Fruit fly (Drosophila melanogaster) whole organism, embryonic: ENCODE results near the gene CG42716.

ENCODE experiments used
- Ada2b ChIP-seq: fragments of 200-800 bp; sonication (Bioruptor generic); IDR thresholded peaks from 2 replicates; pipeline ENCODE4 v1.3.6; 2022; ENCODE audit warnings: missing biosample characterization, missing genetic modification characterization
- CG10267 ChIP-seq: fragments of 200-800 bp; sonication (Bioruptor generic); optimal IDR thresholded peaks from 2 replicates; lab custom pipeline; 2018; ENCODE audit warnings: missing biosample characterization, mild to moderate bottlenecking, missing genetic modification characterization, moderate library complexity
- CG10979 ChIP-seq: fragments of 200-800 bp; sonication (Bioruptor generic); optimal IDR thresholded peaks from 2 replicates; lab custom pipeline; 2018; ENCODE audit warnings: missing biosample characterization, mild to moderate bottlenecking, missing genetic modification characterization, moderate library complexity
- CG12942 ChIP-seq: fragments of 200-800 bp; sonication (Bioruptor generic); optimal IDR thresholded peaks from 3 replicates; lab custom pipeline; 2016; ENCODE audit warnings: missing biosample characterization, missing genetic modification characterization
- CG14050 ChIP-seq: fragments of 200-800 bp; sonication (Bioruptor generic); IDR thresholded peaks from 3 replicates; pipeline ENCODE4 v1.3.6; 2022; ENCODE audit warnings: missing biosample characterization, missing genetic modification characterization
- CG15073 ChIP-seq: fragments of 200-800 bp; sonication (Bioruptor generic); optimal IDR thresholded peaks from 2 replicates; lab custom pipeline; 2016; ENCODE audit warnings: missing biosample characterization, missing genetic modification characterization
- CG17186 ChIP-seq: fragments of 200-800 bp; sonication (Bioruptor generic); optimal IDR thresholded peaks from 3 replicates; lab custom pipeline; 2017; ENCODE audit warnings: missing biosample characterization, missing genetic modification reagents, missing genetic modification characterization
- CG18262 ChIP-seq: fragments of 200-800 bp; optimal IDR thresholded peaks from 3 replicates; lab custom pipeline; 2019; ENCODE audit warnings: missing biosample characterization, mild to moderate bottlenecking, missing genetic modification characterization, moderate library complexity
- CG2199 ChIP-seq: fragments of 200-800 bp; sonication (Bioruptor generic); IDR thresholded peaks from 3 replicates; pipeline ENCODE4 v1.3.6; 2022; ENCODE audit warnings: missing biosample characterization, missing genetic modification characterization
- CG2875 ChIP-seq: fragments of 200-800 bp; sonication (Bioruptor generic); optimal IDR thresholded peaks from 2 replicates; lab custom pipeline; 2017; ENCODE audit warnings: missing biosample characterization, mild to moderate bottlenecking, missing genetic modification characterization, missing genetic modification reagents
- CG3847 ChIP-seq: fragments of 200-800 bp; sonication (Bioruptor generic); IDR thresholded peaks from 2 replicates; pipeline ENCODE4 v1.3.6; 2022; ENCODE audit warnings: missing biosample characterization, missing genetic modification characterization
- CG3995 ChIP-seq: fragments of 200-800 bp; sonication (Bioruptor generic); optimal IDR thresholded peaks from 3 replicates; lab custom pipeline; 2016; ENCODE audit warnings: missing biosample characterization, missing genetic modification characterization
- CG4328 ChIP-seq: fragments of 200-800 bp; sonication (Bioruptor generic); optimal IDR thresholded peaks from 3 replicates; lab custom pipeline; 2017; ENCODE audit warnings: missing biosample characterization, missing genetic modification reagents, missing genetic modification characterization
- CG4854 ChIP-seq: fragments of 200-800 bp; sonication (Bioruptor generic); optimal IDR thresholded peaks from 2 replicates; lab custom pipeline; 2016; ENCODE audit warnings: missing biosample characterization, missing genetic modification characterization, inconsistent platforms
- CG5180 ChIP-seq: fragments of 200-800 bp; sonication (Bioruptor generic); optimal IDR thresholded peaks from 3 replicates; lab custom pipeline; 2017; ENCODE audit warnings: missing biosample characterization, missing genetic modification characterization, mild to moderate bottlenecking, moderate library complexity, missing genetic modification reagents
- CG6254 ChIP-seq: fragments of 200-800 bp; sonication (Bioruptor generic); optimal IDR thresholded peaks from 3 replicates; lab custom pipeline; 2017; ENCODE audit warnings: mild to moderate bottlenecking, missing biosample characterization, missing genetic modification reagents, missing genetic modification characterization
- CG6683 ChIP-seq: fragments of 200-800 bp; sonication (Bioruptor generic); optimal IDR thresholded peaks from 2 replicates; lab custom pipeline; 2017; ENCODE audit warnings: missing biosample characterization, mild to moderate bottlenecking, missing genetic modification characterization, missing genetic modification reagents
- CG6813 ChIP-seq: fragments of 200-800 bp; sonication (Bioruptor generic); optimal IDR thresholded peaks from 2 replicates; lab custom pipeline; 2017; ENCODE audit warnings: missing biosample characterization, missing genetic modification characterization, mild to moderate bottlenecking, moderate library complexity, missing genetic modification reagents
- CG7556 ChIP-seq: fragments of 200-800 bp; sonication (Bioruptor generic); optimal IDR thresholded peaks from 2 replicates; lab custom pipeline; 2017; ENCODE audit warnings: missing biosample characterization, mild to moderate bottlenecking, missing genetic modification characterization
- D19A ChIP-seq: fragments of 200-800 bp; optimal IDR thresholded peaks from 3 replicates; lab custom pipeline; 2019; ENCODE audit warnings: missing biosample characterization, mild to moderate bottlenecking, missing genetic modification characterization, moderate library complexity
- Dp ChIP-seq: fragments of 200-800 bp; sonication (Bioruptor generic); optimal IDR thresholded peaks from 2 replicates; lab custom pipeline; 2018; ENCODE audit warnings: missing biosample characterization, mild to moderate bottlenecking, missing genetic modification characterization, moderate library complexity
- HLH54F ChIP-seq: fragments of 200-800 bp; sonication (Bioruptor generic); optimal IDR thresholded peaks from 3 replicates; lab custom pipeline; 2016; ENCODE audit warnings: missing biosample characterization, missing genetic modification characterization
- MTF-1 ChIP-seq: fragments of 200-800 bp; sonication (Bioruptor generic); optimal IDR thresholded peaks from 2 replicates; lab custom pipeline; 2018; ENCODE audit warnings: missing biosample characterization, mild to moderate bottlenecking, missing genetic modification characterization, borderline replicate concordance
- Sox100B ChIP-seq: fragments of 200-800 bp; sonication (Bioruptor generic); optimal IDR thresholded peaks from 3 replicates; lab custom pipeline; 2018; ENCODE audit warnings: missing biosample characterization, mild to moderate bottlenecking, missing genetic modification characterization
- Ssrp ChIP-seq: fragments of 200-800 bp; sonication (Bioruptor generic); optimal IDR thresholded peaks from 2 replicates; lab custom pipeline; 2018; ENCODE audit warnings: missing biosample characterization, mild to moderate bottlenecking, missing genetic modification characterization, moderate library complexity
- bab2 ChIP-seq: fragments of 200-800 bp; sonication (Bioruptor generic); optimal IDR thresholded peaks from 2 replicates; lab custom pipeline; 2016; ENCODE audit warnings: missing biosample characterization, missing genetic modification characterization
- btn ChIP-seq: fragments of 200-800 bp; sonication (Bioruptor generic); optimal IDR thresholded peaks from 2 replicates; lab custom pipeline; 2016; ENCODE audit warnings: missing biosample characterization, missing genetic modification characterization
- cg ChIP-seq: fragments of 200-800 bp; sonication (Bioruptor generic); optimal IDR thresholded peaks from 3 replicates; lab custom pipeline; 2019; ENCODE audit warnings: missing biosample characterization, mild to moderate bottlenecking, missing genetic modification characterization, moderate library complexity
- crol ChIP-seq: fragments of 200-800 bp; sonication (Bioruptor generic); IDR thresholded peaks from 2 replicates; pipeline ENCODE4 v1.3.6; 2022; ENCODE audit warnings: missing biosample characterization, missing genetic modification characterization
- dm ChIP-seq: fragments of 200-800 bp; sonication (Bioruptor generic); optimal IDR thresholded peaks from 3 replicates; lab custom pipeline; 2016; ENCODE audit warnings: missing biosample characterization, missing genetic modification characterization
- dmrt11E ChIP-seq: fragments of 200-800 bp; sonication (Bioruptor generic); optimal IDR thresholded peaks from 3 replicates; lab custom pipeline; 2018; ENCODE audit warnings: missing biosample characterization, mild to moderate bottlenecking, missing genetic modification characterization, moderate library complexity
- dmrt99B ChIP-seq: fragments of 200-800 bp; sonication (Bioruptor generic); optimal IDR thresholded peaks from 2 replicates; lab custom pipeline; 2018; ENCODE audit warnings: missing biosample characterization, mild to moderate bottlenecking, missing genetic modification characterization, moderate library complexity
- ewg ChIP-seq: fragments of 200-800 bp; sonication (Bioruptor generic); optimal IDR thresholded peaks from 3 replicates; lab custom pipeline; 2017; ENCODE audit warnings: mild to moderate bottlenecking, missing biosample characterization, missing genetic modification reagents, missing genetic modification characterization
- gcm ChIP-seq: fragments of 200-800 bp; sonication (Bioruptor generic); optimal IDR thresholded peaks from 2 replicates; lab custom pipeline; 2019; ENCODE audit warnings: missing biosample characterization, mild to moderate bottlenecking, missing genetic modification characterization, moderate library complexity
- gro ChIP-seq: fragments of 200-800 bp; sonication (Bioruptor generic); optimal IDR thresholded peaks from 2 replicates; lab custom pipeline; 2016; ENCODE audit warnings: missing biosample characterization, missing genetic modification characterization
- inv ChIP-seq: fragments of 200-800 bp; sonication (Bioruptor generic); IDR thresholded peaks from 2 replicates; pipeline ENCODE4 v1.3.6; 2022; ENCODE audit warnings: missing biosample characterization, missing genetic modification characterization; ENCODE audit not compliant: partially characterized antibody
- knrl ChIP-seq: fragments of 200-800 bp; sonication (Bioruptor generic); IDR thresholded peaks from 3 replicates; pipeline ENCODE4 v1.3.6; 2022; ENCODE audit warnings: missing biosample characterization, missing genetic modification characterization; ENCODE audit not compliant: partially characterized antibody
- mirr ChIP-seq: fragments of 200-800 bp; sonication (Bioruptor generic); optimal IDR thresholded peaks from 3 replicates; lab custom pipeline; 2018; ENCODE audit warnings: missing biosample characterization, mild to moderate bottlenecking, missing genetic modification characterization
- mld ChIP-seq: fragments of 200-800 bp; sonication (Bioruptor generic); IDR thresholded peaks from 3 replicates; pipeline ENCODE4 v1.3.6; 2022; ENCODE audit warnings: missing biosample characterization, missing genetic modification characterization; ENCODE audit not compliant: partially characterized antibody
- otp ChIP-seq: fragments of 200-800 bp; sonication (Bioruptor generic); IDR thresholded peaks from 3 replicates; pipeline ENCODE4, ENCODE4 v1.3.6; 2022; ENCODE audit warnings: missing biosample characterization, missing genetic modification characterization
- pros ChIP-seq: fragments of 200-800 bp; sonication (Bioruptor generic); optimal IDR thresholded peaks from 3 replicates; lab custom pipeline; 2019; ENCODE audit warnings: missing biosample characterization, mild to moderate bottlenecking, missing genetic modification characterization, moderate library complexity
- ranshi ChIP-seq: fragments of 200-800 bp; sonication (Bioruptor generic); IDR thresholded peaks from 2 replicates; pipeline ENCODE4 v1.3.6; 2022; ENCODE audit warnings: missing biosample characterization, missing genetic modification characterization
- schlank ChIP-seq: fragments of 200-800 bp; sonication (Bioruptor generic); optimal IDR thresholded peaks from 2 replicates; lab custom pipeline; 2018; ENCODE audit warnings: missing biosample characterization, mild to moderate bottlenecking, missing genetic modification characterization
- sens-2 ChIP-seq: fragments of 200-800 bp; sonication (Bioruptor generic); IDR thresholded peaks from 2 replicates; pipeline ENCODE4 v1.3.6; 2022; ENCODE audit warnings: missing biosample characterization, missing genetic modification characterization
- wor ChIP-seq: fragments of 200-800 bp; sonication (Bioruptor generic); IDR thresholded peaks from 2 replicates; pipeline ENCODE4 v1.3.6; 2022; ENCODE audit warnings: missing biosample characterization, missing genetic modification characterization
- zen ChIP-seq: fragments of 200-800 bp; sonication (Bioruptor generic); optimal IDR thresholded peaks from 3 replicates; lab custom pipeline; 2018; ENCODE audit warnings: missing biosample characterization, mild to moderate bottlenecking, missing genetic modification characterization, moderate library complexity
- zfh1 ChIP-seq: fragments of 200-800 bp; sonication (Bioruptor generic); IDR thresholded peaks from 3 replicates; pipeline ENCODE4 v1.3.6; 2022; ENCODE audit warnings: missing biosample characterization, missing genetic modification characterization
- zfh2 ChIP-seq: fragments of 200-800 bp; sonication (Bioruptor generic); optimal IDR thresholded peaks from 2 replicates; lab custom pipeline; 2016; ENCODE audit warnings: missing biosample characterization, missing genetic modification characterization

Gene CG42716

dm6 chr3L:16004401-16005237 is 29.0 kb upstream of the CG42716 start, which contains the start of the genes hzg and mRpS31 (continued):
- TF ChIP-seq CG5180 (no peak), CG2199 (no peak), pros (GFP tag; lab: Kevin White, UChicago) (no peak), CG6813 (GFP tag; lab: Kevin White, UChicago) (no peak), gcm (GFP tag; lab: Kevin White, UChicago) (no peak), ranshi (GFP tag; lab: Robert Waterston, UW) (peak; percentile 65; the same call in 1 of the 2 replicates), zfh2 (GFP tag; lab: Kevin White, UChicago) (peak; percentile 60), CG7556 (peak; percentile 40), dm (GFP tag; lab: Kevin White, UChicago) (peak; percentile 38), gro (peak; percentile 4), CG18262 (peak; percentile 66), inv (no peak), Ada2b (GFP tag; lab: Robert Waterston, UW) (peak; percentile 33), MTF-1 (no peak), schlank (tag; lab: Kevin White, UChicago) (no peak), CG14050 (no peak), CG10979 (tag; lab: Kevin White, UChicago) (peak; percentile 40), Sox100B (peak; percentile 40), mirr (GFP tag; lab: Kevin White, UChicago) (no peak), CG3995 (GFP tag; lab: Kevin White, UChicago) (peak; percentile 46), CG2875 (GFP tag; lab: Kevin White, UChicago) (no peak), CG4854 (GFP tag; lab: Kevin White, UChicago) (no peak), CG17186 (GFP tag; lab: Kevin White, UChicago) (no peak), dmrt11E (tag; lab: Kevin White, UChicago) (peak; percentile 39), ewg (GFP tag; lab: Kevin White, UChicago) (no peak), HLH54F (peak; percentile 45), CG15073 (GFP tag; lab: Kevin White, UChicago) (no peak), knrl (GFP tag; lab: Robert Waterston, UW) (no peak), sens-2 (GFP tag; lab: Robert Waterston, UW) (no peak), wor (GFP tag; lab: Robert Waterston, UW) (no peak), CG12942 (GFP tag; lab: Kevin White, UChicago) (peak; percentile 45), otp (no peak), dmrt99B (tag; lab: Kevin White, UChicago) (peak; percentile 35), CG3847 (GFP tag; lab: Robert Waterston, UW) (peak; percentile 61), btn (GFP tag; lab: Kevin White, UChicago) (no peak), zen (tag; lab: Kevin White, UChicago) (peak; percentile 39), cg (GFP tag; lab: Kevin White, UChicago) (peak; percentile 62), crol (GFP tag; lab: Robert Waterston, UW) (no peak), mld (GFP tag; lab: Robert Waterston, UW) (no peak), CG10267 (tag; lab: Kevin White, UChicago) (peak; percentile 67), Dp (GFP tag; lab: Kevin White, UChicago) (peak; percentile 9), bab2 (no peak), zfh1 (GFP tag; lab: Robert Waterston, UW) (peak; percentile 39; the same call in 1 of the 3 replicates), CG6254 (GFP tag; lab: Kevin White, UChicago) (no peak), D19A (peak; percentile 14), CG4328 (GFP tag; lab: Kevin White, UChicago) (no peak), Ssrp (tag; lab: Kevin White, UChicago) (peak; percentile 55), CG6683 (GFP tag; lab: Kevin White, UChicago) (no peak)
